Worm (Caenorhabditis elegans): ENCODE results near the gene F15E6.3.
A peak's percentile ranks its signal among the peaks of the same experiment; 100 is the strongest.

The F15E6.3 gene

ce11 chrIV:4262993-4263392 is 31.7 kb upstream of the F15E6.3 start, which contains the start of gene col-33:
Gene col-33, plus strand, starts transcription at chrIV:4263293.
- no peak for TF ChIP-seq Y67H2A.10 (GFP tag; conservative IDR thresholded peaks at IDR 0.05)
- no peak for TF ChIP-seq fkh-3 (tag; optimal IDR thresholded peaks at IDR 0.05)
- no peak for TF ChIP-seq ceh-40 (GFP tag; IDR thresholded peaks at IDR 0.05)
- no peak for TF ChIP-seq tlf-1 (GFP tag; optimal IDR thresholded peaks at IDR 0.05)
- TF ChIP-seq ztf-25 (GFP tag; IDR thresholded peaks at IDR 0.05) = no peak
- TF ChIP-seq ztf-28 (GFP tag; IDR thresholded peaks at IDR 0.05) = no peak
- no peak for TF ChIP-seq zim-3 (tag; optimal IDR thresholded peaks at IDR 0.05)
- no peak for TF ChIP-seq F57C9.4 (tag; optimal IDR thresholded peaks at IDR 0.05)
- TF ChIP-seq ZK185.1 (tag; optimal IDR thresholded peaks at IDR 0.05; ENCODE audit: poor library complexity, severe bottlenecking) = no peak
- TF ChIP-seq atf-7 (tag; optimal IDR thresholded peaks at IDR 0.05) = no peak
- no peak for TF ChIP-seq rpc-1 (optimal IDR thresholded peaks at IDR 0.05)
- TF ChIP-seq rpc-1 (tag; optimal IDR thresholded peaks at IDR 0.05) = no peak
- TF ChIP-seq B0336.3 (GFP tag; IDR thresholded peaks at IDR 0.05) = no peak
- no peak for TF ChIP-seq bed-1 (GFP tag; IDR thresholded peaks at IDR 0.05)
- TF ChIP-seq hsf-1 (GFP tag; IDR thresholded peaks at IDR 0.05) = no peak
- TF ChIP-seq attf-6 (GFP tag; IDR thresholded peaks at IDR 0.05) = no peak
- no peak for TF ChIP-seq egrh-3 (GFP tag; IDR thresholded peaks at IDR 0.05)
- TF ChIP-seq ets-4 (GFP tag; optimal IDR thresholded peaks at IDR 0.05) = no peak
- no peak for TF ChIP-seq F22D6.2 (tag; optimal IDR thresholded peaks at IDR 0.05)

ce11 chrIV:4264649-4265048 is 30.0 kb upstream of the F15E6.3 start:
- TF ChIP-seq hlh-26 (GFP tag; conservative IDR thresholded peaks at IDR 0.05) (no peak), attf-3 (GFP tag; conservative IDR thresholded peaks at IDR 0.05) (0 out of 2 replicates have a peak, but pooled peaks have one; percentile 1), F49E8.2 (tag; optimal IDR thresholded peaks at IDR 0.05; ENCODE audit: insufficient read depth) (no peak), Y56A3A.18 (GFP tag; IDR thresholded peaks at IDR 0.05) (no peak), madf-3 (GFP tag; IDR thresholded peaks at IDR 0.05) (no peak), repo-1 (tag; optimal IDR thresholded peaks at IDR 0.05) (no peak), unc-62 (GFP tag; optimal IDR thresholded peaks at IDR 0.05) (no peak), ztf-3 (GFP tag; optimal IDR thresholded peaks at IDR 0.05) (no peak), attf-6 (GFP tag; IDR thresholded peaks at IDR 0.05) (no peak), C17E4.6 (GFP tag; IDR thresholded peaks at IDR 0.05) (no peak), mel-28 (tag; optimal IDR thresholded peaks at IDR 0.05; ENCODE audit: borderline replicate concordance) (no peak), Y95B8A.8 (GFP tag; IDR thresholded peaks at IDR 0.05) (no peak), zfh-2 (GFP tag; conservative IDR thresholded peaks at IDR 0.05) (peak; percentile 96), ztf-6 (GFP tag; IDR thresholded peaks at IDR 0.05) (no peak), mes-4 (tag; optimal IDR thresholded peaks at IDR 0.05) (no peak), dox-1 (GFP tag; IDR thresholded peaks at IDR 0.05) (no peak), egrh-3 (GFP tag; IDR thresholded peaks at IDR 0.05) (peak; percentile 97), lin-26 (GFP tag; IDR thresholded peaks at IDR 0.05) (no peak), Y53F4B.3 (GFP tag; IDR thresholded peaks at IDR 0.05) (no peak)

- TF ChIP-seq ceh-79 (tag; optimal IDR thresholded peaks at IDR 0.05) (no peak), ztf-28 (GFP tag; IDR thresholded peaks at IDR 0.05) (no peak), B0261.1 (tag; optimal IDR thresholded peaks at IDR 0.05) (no peak), sptf-2 (GFP tag; optimal IDR thresholded peaks at IDR 0.05) (no peak), lin-35 (GFP tag; optimal IDR thresholded peaks at IDR 0.05) (no peak), efl-1 (GFP tag; optimal IDR thresholded peaks at IDR 0.05) (no peak), athp-1 (tag; optimal IDR thresholded peaks at IDR 0.05) (no peak), aptf-2 (GFP tag; conservative IDR thresholded peaks at IDR 0.05) (no peak), nfya-2 (GFP tag; IDR thresholded peaks at IDR 0.05) (no peak), ccch-3 (GFP tag; optimal IDR thresholded peaks at IDR 0.05) (no peak), pbrm-1 (GFP tag; IDR thresholded peaks at IDR 0.05) (no peak), hrde-1 (tag; optimal IDR thresholded peaks at IDR 0.05; ENCODE audit: borderline replicate concordance) (no peak), ekl-4 (GFP tag; IDR thresholded peaks at IDR 0.05) (no peak), nhr-27 (tag; optimal IDR thresholded peaks at IDR 0.05) (no peak), madf-6 (GFP tag; IDR thresholded peaks at IDR 0.05) (no peak)
These were observed 29.5 kb upstream of the F15E6.3 start, which contains the start of gene F36A4.5 for ce11 chrIV:4265224-4265623. Gene F36A4.5, plus strand, starts transcription at chrIV:4265524.
